Fruit fly (Drosophila melanogaster): ENCODE measurements around the gene CG10097.
A peak's percentile ranks its signal among the peaks of the same experiment; 100 is the strongest.

CG10097 gene

DNA sequence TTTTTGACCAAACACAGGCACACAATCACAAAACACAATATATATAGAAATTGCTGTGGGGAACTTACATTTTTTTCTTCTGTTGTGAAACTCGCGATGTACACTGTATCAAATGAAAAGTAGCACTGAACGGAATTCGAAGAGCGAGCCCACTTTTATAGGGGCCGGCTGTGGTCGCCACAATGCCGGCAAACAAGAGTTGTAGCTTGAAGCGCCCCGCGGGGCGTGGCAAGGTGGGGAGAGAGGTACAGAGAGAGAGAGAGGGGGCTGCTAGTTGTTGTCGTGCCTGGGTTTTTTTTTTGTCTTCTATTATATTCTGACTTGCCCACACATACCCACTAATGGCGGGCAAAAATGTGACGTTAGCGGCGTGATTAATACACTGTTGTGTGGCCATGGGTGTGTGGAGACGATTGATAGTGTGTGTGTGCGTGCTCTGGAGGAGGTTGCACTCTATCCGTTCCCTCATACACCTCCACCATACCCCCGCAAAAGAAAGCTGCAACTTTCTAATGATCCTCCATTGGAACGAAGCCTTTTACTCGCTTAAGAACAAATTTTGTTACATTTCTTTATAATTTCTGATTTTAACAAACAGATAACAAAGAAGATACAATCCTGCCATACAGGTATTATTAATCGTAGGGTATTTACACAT is 26.5 kb downstream of the CG10097 start, which contains the start of gene GstD1 (continued):
- TF ChIP-seq Camta (GFP tag; optimal IDR thresholded peaks at IDR 0.05) (no peak), CG14014 (GFP tag; IDR thresholded peaks at IDR 0.05) (peak; percentile 36; the same call in 1 of the 2 replicates), CG13424 (tag; optimal IDR thresholded peaks at IDR 0.05) (peak; percentile 25), hkb (optimal IDR thresholded peaks at IDR 0.05) (no peak), hkb (GFP tag; IDR thresholded peaks at IDR 0.05) (no peak), CG3726 (GFP tag; IDR thresholded peaks at IDR 0.05) (no peak), CG32767 (GFP tag; IDR thresholded peaks at IDR 0.05) (no peak), Taf1 (GFP tag; IDR thresholded peaks at IDR 0.05) (no peak), CG1603 (tag; optimal IDR thresholded peaks at IDR 0.05) (peak; percentile 6), unc-4 (GFP tag; IDR thresholded peaks at IDR 0.05; ENCODE audit: partially characterized antibody) (0 out of 2 replicates have a peak, but pooled peaks have one; percentile 18), CG8944 (GFP tag; optimal IDR thresholded peaks at IDR 0.05) (peak; percentile 23), ci (GFP tag; IDR thresholded peaks at IDR 0.05) (peak; percentile 63; the same call in 2 of the 3 replicates), ab (GFP tag; optimal IDR thresholded peaks at IDR 0.05) (peak; percentile 58), CG11247 (GFP tag; IDR thresholded peaks at IDR 0.05) (peak; percentile 43; the same call in 1 of the 2 replicates), pfk (GFP tag; optimal IDR thresholded peaks at IDR 0.05) (peak; percentile 17), CG2678 (tag; optimal IDR thresholded peaks at IDR 0.05) (peak; percentile 49), run (tag; optimal IDR thresholded peaks at IDR 0.05) (no peak), CG3995 (GFP tag; optimal IDR thresholded peaks at IDR 0.05) (peak; percentile 49), Optix (GFP tag; IDR thresholded peaks at IDR 0.05) (no peak), hbn (GFP tag; IDR thresholded peaks at IDR 0.05; ENCODE audit: partially characterized antibody) (no peak), Blimp-1 (GFP tag; optimal IDR thresholded peaks at IDR 0.05) (peak; percentile 23), grn (GFP tag; optimal IDR thresholded peaks at IDR 0.05) (no peak), nau (GFP tag; optimal IDR thresholded peaks at IDR 0.05) (peak; percentile 6), CG3163 (GFP tag; optimal IDR thresholded peaks at IDR 0.05) (peak; percentile 95), CG9817 (tag; optimal IDR thresholded peaks at IDR 0.05) (peak; percentile 30), onecut (GFP tag; IDR thresholded peaks at IDR 0.05) (peak; percentile 7; the same call in 1 of the 2 replicates), CG31441 (GFP tag; IDR thresholded peaks at IDR 0.05) (no peak), CG7745 (tag; optimal IDR thresholded peaks at IDR 0.05) (no peak), CG6791 (GFP tag; IDR thresholded peaks at IDR 0.05; ENCODE audit: partially characterized antibody) (0 out of 3 replicates have a peak, but pooled peaks have one; percentile 27), Trl (optimal IDR thresholded peaks at IDR 0.05) (peak; percentile 69 to 83), Trl (GFP tag; optimal IDR thresholded peaks at IDR 0.05) (peak; percentile 33), tgo (GFP tag; IDR thresholded peaks at IDR 0.05) (no peak; the same call in 2 of the 3 replicates), ttk (GFP tag; IDR thresholded peaks at IDR 0.05) (0 out of 2 replicates have a peak, but pooled peaks have one; percentile 23), stc (GFP tag; IDR thresholded peaks at IDR 0.05) (peak; percentile 52; the same call in 1 of the 2 replicates), CG7839 (tag; optimal IDR thresholded peaks at IDR 0.05) (peak; percentile 55), CG3065 (GFP tag; optimal IDR thresholded peaks at IDR 0.05) (peak; percentile 86), ATbp (GFP tag; optimal IDR thresholded peaks at IDR 0.05) (peak; percentile 8), CG18619 (GFP tag; optimal IDR thresholded peaks at IDR 0.05) (peak; percentile 44), CG2712 (tag; optimal IDR thresholded peaks at IDR 0.05) (peak; percentile 21), ssp (GFP tag; IDR thresholded peaks at IDR 0.05) (no peak; the same call in 1 of the 2 replicates), bsh (GFP tag; optimal IDR thresholded peaks at IDR 0.05) (peak in 1 of 2 experiments; percentile 68), Chrac-16 (GFP tag; optimal IDR thresholded peaks at IDR 0.05) (peak; percentile 51), Vsx1 (GFP tag; optimal IDR thresholded peaks at IDR 0.05) (no peak), fu2 (GFP tag; optimal IDR thresholded peaks at IDR 0.05) (peak; percentile 26), Mad (GFP tag; optimal IDR thresholded peaks at IDR 0.05) (no peak), tio (GFP tag; optimal IDR thresholded peaks at IDR 0.05) (peak; percentile 0), Atf6 (GFP tag; IDR thresholded peaks at IDR 0.05) (peak; percentile 43; the same call in 1 of the 2 replicates), bbx (GFP tag; IDR thresholded peaks at IDR 0.05; ENCODE audit: partially characterized antibody) (0 out of 2 replicates have a peak, but pooled peaks have one; percentile 28), dan (GFP tag; IDR thresholded peaks at IDR 0.05) (no peak)
